Fruit fly (Drosophila melanogaster) whole organism, pupa: ENCODE data around the gene Gbs-70E.

Experiments
- CG10348 ChIP-seq: fragments of 200-800 bp; sonication (Bioruptor generic); IDR thresholded peaks from 2 replicates; pipeline ENCODE4 v1.3.6; 2022; ENCODE audit warnings: missing biosample characterization, missing genetic modification characterization
- CG12605 ChIP-seq: fragments of 200-800 bp; sonication (Bioruptor generic); IDR thresholded peaks from 2 replicates; pipeline ENCODE4 v1.3.6; 2022; ENCODE audit warnings: missing biosample characterization, missing genetic modification characterization
- CG13204 ChIP-seq: fragments of 200-800 bp; sonication (Bioruptor generic); optimal IDR thresholded peaks from 2 replicates; lab custom pipeline; 2018; ENCODE audit warnings: missing biosample characterization, mild to moderate bottlenecking, missing genetic modification characterization, moderate library complexity
- CG14655 ChIP-seq: fragments of 200-800 bp; sonication (Bioruptor generic); optimal IDR thresholded peaks from 3 replicates; lab custom pipeline; 2017; ENCODE audit warnings: mild to moderate bottlenecking, missing biosample characterization, missing genetic modification reagents, missing genetic modification characterization
- CG15710 ChIP-seq: fragments of 200-800 bp; sonication (Bioruptor generic); optimal IDR thresholded peaks from 2 replicates; lab custom pipeline; 2018; ENCODE audit warnings: missing biosample characterization, mild to moderate bottlenecking, missing genetic modification characterization, moderate library complexity
- CG17806 ChIP-seq: fragments of 200-800 bp; sonication (Bioruptor generic); optimal IDR thresholded peaks from 2 replicates; lab custom pipeline; 2018; ENCODE audit warnings: missing biosample characterization, mild to moderate bottlenecking, missing genetic modification characterization, moderate library complexity
- CG32121 ChIP-seq: fragments of 200-800 bp; sonication (Bioruptor generic); IDR thresholded peaks from 2 replicates; pipeline ENCODE4 v1.3.6; 2022; ENCODE audit warnings: missing biosample characterization, missing genetic modification characterization
- CG34367 ChIP-seq: fragments of 200-800 bp; sonication (Bioruptor generic); optimal IDR thresholded peaks from 2 replicates; lab custom pipeline; 2018; ENCODE audit warnings: missing biosample characterization, mild to moderate bottlenecking, missing genetic modification characterization
- CG4496 ChIP-seq: fragments of 200-800 bp; sonication (Bioruptor generic); IDR thresholded peaks from 3 replicates; pipeline ENCODE4 v1.3.6; 2022; ENCODE audit warnings: missing biosample characterization, missing genetic modification characterization
- CG8159 ChIP-seq: fragments of 200-800 bp; sonication (Bioruptor generic); optimal IDR thresholded peaks from 3 replicates; lab custom pipeline; 2018; ENCODE audit warnings: missing biosample characterization, mild to moderate bottlenecking, missing genetic modification characterization, moderate library complexity
- CG8301 ChIP-seq: fragments of 200-800 bp; sonication (Bioruptor generic); optimal IDR thresholded peaks from 2 replicates; lab custom pipeline; 2018; ENCODE audit warnings: missing biosample characterization, mild to moderate bottlenecking, missing genetic modification characterization
- CG9948 ChIP-seq: fragments of 200-800 bp; sonication (Bioruptor generic); optimal IDR thresholded peaks from 2 replicates; lab custom pipeline; 2018; ENCODE audit warnings: missing biosample characterization, mild to moderate bottlenecking, missing genetic modification characterization, moderate library complexity
- D1 ChIP-seq: fragments of 200-800 bp; sonication (Bioruptor generic); optimal IDR thresholded peaks from 2 replicates; lab custom pipeline; 2018; ENCODE audit warnings: missing biosample characterization, mild to moderate bottlenecking, missing genetic modification characterization, moderate library complexity
- EcR ChIP-seq: fragments of 200-800 bp; sonication (Bioruptor generic); optimal IDR thresholded peaks from 3 replicates; lab custom pipeline; 2019; ENCODE audit warnings: missing biosample characterization, missing genetic modification characterization, mild to moderate bottlenecking, moderate library complexity, missing genetic modification reagents
- Ets98B ChIP-seq: fragments of 200-800 bp; sonication (Bioruptor generic); IDR thresholded peaks from 2 replicates; pipeline ENCODE4 v1.3.6; 2022; ENCODE audit warnings: missing biosample characterization, missing genetic modification characterization
- Pif1A ChIP-seq: fragments of 200-800 bp; sonication (Bioruptor generic); optimal IDR thresholded peaks from 3 replicates; lab custom pipeline; 2016; ENCODE audit warnings: missing biosample characterization, missing genetic modification characterization
- Pif1B ChIP-seq: fragments of 200-800 bp; sonication (Bioruptor generic); optimal IDR thresholded peaks from 3 replicates; lab custom pipeline; 2016; ENCODE audit warnings: missing biosample characterization, missing genetic modification characterization
- Snoo ChIP-seq: fragments of 200-800 bp; sonication (Bioruptor generic); optimal IDR thresholded peaks from 3 replicates; lab custom pipeline; 2017; ENCODE audit warnings: missing biosample characterization, mild to moderate bottlenecking, missing genetic modification characterization, inconsistent platforms
- fd96Ca ChIP-seq: fragments of 200-800 bp; sonication (Bioruptor generic); IDR thresholded peaks from 3 replicates; pipeline ENCODE4 v1.3.6; 2022; ENCODE audit warnings: missing biosample characterization, missing genetic modification characterization
- gl ChIP-seq: fragments of 200-800 bp; sonication (Bioruptor generic); optimal IDR thresholded peaks from 2 replicates; lab custom pipeline; 2018; ENCODE audit warnings: missing biosample characterization, mild to moderate bottlenecking, missing genetic modification characterization
- rn ChIP-seq: fragments of 200-800 bp; sonication (Bioruptor generic); IDR thresholded peaks from 2 replicates; pipeline ENCODE4 v1.3.6; 2022; ENCODE audit warnings: missing biosample characterization, missing genetic modification characterization

Gene Gbs-70E

DNA sequence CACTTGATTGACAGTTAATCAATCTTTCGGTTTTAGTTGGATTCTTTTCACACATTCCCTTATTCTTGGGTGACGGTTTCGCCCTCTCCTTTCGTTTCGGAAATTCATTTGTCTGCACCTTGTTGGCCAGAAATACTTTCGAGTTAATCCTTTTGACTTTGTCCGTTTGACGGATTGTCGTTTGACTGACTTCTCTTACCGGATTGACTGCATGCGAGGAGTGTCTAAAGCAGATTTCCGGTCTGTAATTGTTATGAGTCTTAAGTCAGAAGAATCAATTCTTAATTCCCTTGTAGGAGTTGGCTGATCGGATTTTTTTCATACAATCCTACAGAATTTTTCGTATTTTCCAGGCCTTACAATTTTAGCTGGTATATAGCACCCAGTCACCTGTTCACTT, 32.0 kb upstream of the Gbs-70E start:
- no peak for TF ChIP-seq CG10348
- no peak for TF ChIP-seq gl (tag; lab: Kevin White, UChicago)
- TF ChIP-seq Pif1A: no peak

DNA sequence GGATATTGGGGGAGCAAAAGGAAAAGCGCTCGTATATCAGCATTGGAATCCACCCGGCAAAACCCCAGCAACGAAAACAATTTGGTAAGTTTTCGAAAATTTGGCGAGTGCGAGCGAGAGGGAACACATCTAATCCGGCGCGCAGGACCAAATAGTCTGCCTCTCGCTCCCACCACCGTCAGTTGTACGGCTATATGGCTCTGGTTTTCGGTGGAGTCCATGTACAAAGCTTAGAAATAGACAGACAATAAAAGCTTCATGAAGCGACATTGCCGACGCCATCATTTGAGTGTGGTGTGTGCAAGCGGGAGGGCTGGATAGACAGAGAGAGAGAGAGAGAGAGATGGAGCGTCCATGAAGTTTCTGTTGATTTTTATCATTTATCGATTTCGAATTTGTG, 29.5 kb upstream of the Gbs-70E start:
- no peak for TF ChIP-seq CG10348
- no peak for TF ChIP-seq D1
- TF ChIP-seq CG34367 (tag; lab: Kevin White, UChicago): no peak
- no peak for TF ChIP-seq CG17806 (tag; lab: Kevin White, UChicago)
- no peak for TF ChIP-seq CG8159
- no peak for TF ChIP-seq CG32121 (GFP tag; lab: Robert Waterston, UW)
- TF ChIP-seq EcR (GFP tag; lab: Kevin White, UChicago): no peak
- no peak for TF ChIP-seq Ets98B (GFP tag; lab: Robert Waterston, UW)
- no peak for TF ChIP-seq Pif1B
- TF ChIP-seq CG8301 (tag; lab: Kevin White, UChicago): no peak
- TF ChIP-seq CG14655 (GFP tag; lab: Kevin White, UChicago): no peak
- no peak for TF ChIP-seq CG15710 (tag; lab: Kevin White, UChicago)

dm6 chr3L:14578896-14579295, 28.1 kb upstream of the Gbs-70E start:
- TF ChIP-seq Pif1B (no peak), CG14655 (GFP tag; lab: Kevin White, UChicago) (no peak), CG34367 (tag; lab: Kevin White, UChicago) (no peak), D1 (peak; percentile 61), CG12605 (GFP tag; lab: Robert Waterston, UW) (no peak), CG17806 (tag; lab: Kevin White, UChicago) (no peak)

DNA sequence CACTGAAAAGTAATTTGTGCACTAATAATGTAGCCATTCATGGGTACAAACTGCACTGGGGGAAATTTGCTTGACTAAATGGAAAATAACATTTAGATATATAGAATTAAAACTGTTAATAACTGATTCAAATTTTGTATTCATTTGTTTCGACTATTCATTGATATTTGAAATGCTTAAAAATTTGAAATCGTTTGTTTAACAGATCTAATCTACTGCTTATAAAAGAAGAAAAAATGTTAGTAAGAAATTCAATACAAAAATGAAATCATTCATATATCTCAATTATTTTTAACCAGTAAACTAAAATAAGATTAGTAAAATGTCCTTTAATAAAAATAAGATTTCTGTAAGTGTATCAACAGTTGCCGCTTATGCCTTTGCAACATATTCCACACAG, 25.2 kb upstream of the Gbs-70E start:
- TF ChIP-seq CG14655 (GFP tag; lab: Kevin White, UChicago) (no peak), CG8301 (tag; lab: Kevin White, UChicago) (no peak), D1 (no peak), CG13204 (GFP tag; lab: Kevin White, UChicago) (no peak), gl (tag; lab: Kevin White, UChicago) (no peak), CG32121 (GFP tag; lab: Robert Waterston, UW) (no peak), CG10348 (no peak), EcR (GFP tag; lab: Kevin White, UChicago) (no peak), Pif1A (no peak), CG4496 (GFP tag; lab: Robert Waterston, UW) (no peak), Snoo (tag; lab: Kevin White, UChicago) (no peak), CG12605 (GFP tag; lab: Robert Waterston, UW) (no peak), fd96Ca (GFP tag; lab: Robert Waterston, UW) (no peak), Pif1B (no peak), rn (GFP tag; lab: Robert Waterston, UW) (no peak), CG17806 (tag; lab: Kevin White, UChicago) (no peak), CG34367 (tag; lab: Kevin White, UChicago) (no peak), CG8159 (no peak), CG15710 (tag; lab: Kevin White, UChicago) (no peak)
- TF ChIP-seq, all 21 proteins: peak for 0

DNA sequence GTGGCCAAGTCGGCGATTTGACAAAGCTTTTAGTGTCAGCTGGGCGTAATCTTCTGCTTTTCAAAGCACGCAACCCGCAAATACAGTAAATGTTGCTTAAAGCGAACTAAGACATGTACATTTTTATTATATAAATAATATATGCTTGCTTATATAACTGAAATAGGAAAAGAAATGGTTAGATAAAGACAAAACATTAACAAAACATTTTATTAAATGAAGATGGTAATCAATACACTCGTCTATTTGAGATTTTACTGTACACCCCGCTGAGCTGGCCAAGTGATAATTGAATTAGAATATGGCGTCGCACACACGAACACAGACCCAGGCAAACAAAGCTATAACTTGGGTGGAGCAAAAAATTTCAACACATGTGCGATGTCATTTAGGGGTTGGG, 23.9 kb upstream of the Gbs-70E start:
- TF ChIP-seq Pif1B: no peak
- no peak for TF ChIP-seq CG14655 (GFP tag; lab: Kevin White, UChicago)
- no peak for TF ChIP-seq CG4496 (GFP tag; lab: Robert Waterston, UW)
- TF ChIP-seq CG8301 (tag; lab: Kevin White, UChicago): no peak
- TF ChIP-seq Pif1A: no peak
- TF ChIP-seq Ets98B (GFP tag; lab: Robert Waterston, UW): no peak
- TF ChIP-seq CG10348: no peak
- no peak for TF ChIP-seq CG9948 (tag; lab: Kevin White, UChicago)

- no peak for TF ChIP-seq D1
- TF ChIP-seq EcR (GFP tag; lab: Kevin White, UChicago): no peak
- TF ChIP-seq fd96Ca (GFP tag; lab: Robert Waterston, UW): no peak
- TF ChIP-seq gl (tag; lab: Kevin White, UChicago): no peak
- no peak for TF ChIP-seq Pif1B
- TF ChIP-seq CG17806 (tag; lab: Kevin White, UChicago): no peak
- TF ChIP-seq CG32121 (GFP tag; lab: Robert Waterston, UW): no peak
- no peak for TF ChIP-seq CG34367 (tag; lab: Kevin White, UChicago)
- TF ChIP-seq CG14655 (GFP tag; lab: Kevin White, UChicago): no peak
Observed at dm6 chr3L:14569620-14570537, 19.1 kb upstream of the Gbs-70E start.

- no peak for TF ChIP-seq CG4496 (GFP tag; lab: Robert Waterston, UW)
- TF ChIP-seq CG15710 (tag; lab: Kevin White, UChicago): no peak
- no peak for TF ChIP-seq CG12605 (GFP tag; lab: Robert Waterston, UW)
- TF ChIP-seq CG34367 (tag; lab: Kevin White, UChicago): no peak
- no peak for TF ChIP-seq CG8301 (tag; lab: Kevin White, UChicago)
- TF ChIP-seq CG13204 (GFP tag; lab: Kevin White, UChicago): no peak
- TF ChIP-seq Snoo (tag; lab: Kevin White, UChicago): no peak
- TF ChIP-seq CG32121 (GFP tag; lab: Robert Waterston, UW): no peak
- no peak for TF ChIP-seq CG14655 (GFP tag; lab: Kevin White, UChicago)
- TF ChIP-seq CG8159: no peak
- TF ChIP-seq, all 21 proteins: peak for 0
Observed at dm6 chr3L:14567140-14567539, 16.4 kb upstream of the Gbs-70E start, which contains the start of gene CG42758. Gene CG42758, plus strand, starts transcription at chr3L:14567440.
